Worm (Caenorhabditis elegans) whole organism, late embryonic: ENCODE data around the gene C47A10.16.

Experiments
- K02D7.2 ChIP-seq: sonication (generic microtip); optimal IDR thresholded peaks from 2 replicates; lab custom pipeline; 2017; ENCODE audit warnings: mild to moderate bottlenecking, missing genetic modification characterization, missing compliant biosample characterization
- K09A11.1 ChIP-seq: sonication (generic microtip); optimal IDR thresholded peaks from 2 replicates; lab custom pipeline; 2017; ENCODE audit warnings: antibody characterized with exemption, mild to moderate bottlenecking, missing genetic modification characterization, missing compliant biosample characterization; ENCODE audit not compliant: insufficient read depth
- T23F11.4 ChIP-seq: fragments of 200-800 bp; sonication (Bioruptor generic); optimal IDR thresholded peaks from 2 replicates; lab custom pipeline; 2018; ENCODE audit warnings: mild to moderate bottlenecking, missing genetic modification characterization, missing compliant biosample characterization
- ama-1 ChIP-seq: fragments of 150-350 bp; optimal IDR thresholded peaks from 2 replicates; lab custom pipeline; 2014
- ceh-14 ChIP-seq: sonication (generic microtip); optimal IDR thresholded peaks from 2 replicates; lab custom pipeline; 2016; ENCODE audit warnings: missing genotype, missing genetic modification characterization, missing compliant biosample characterization
- ceh-18 ChIP-seq: sonication (generic microtip); optimal IDR thresholded peaks from 2 replicates; lab custom pipeline; 2016; ENCODE audit warnings: missing genetic modification characterization, missing compliant biosample characterization
- ceh-30 ChIP-seq: fragments of 150-350 bp; optimal IDR thresholded peaks from 2 replicates; lab custom pipeline; 2014; ENCODE audit warnings: missing biosample characterization, missing genetic modification characterization
- ceh-48 ChIP-seq: sonication (generic microtip); optimal IDR thresholded peaks from 2 replicates; lab custom pipeline; 2016; ENCODE audit warnings: missing genetic modification characterization, inconsistent platforms, missing compliant biosample characterization
- dve-1 ChIP-seq: sonication (generic microtip); optimal IDR thresholded peaks from 2 replicates; lab custom pipeline; 2017; ENCODE audit warnings: antibody characterized with exemption, mild to moderate bottlenecking, missing genetic modification characterization, missing compliant biosample characterization
- elt-2 ChIP-seq: sonication (generic microtip); optimal IDR thresholded peaks from 2 replicates; lab custom pipeline; 2016; ENCODE audit warnings: missing genetic modification reagents, missing genetic modification characterization, missing compliant biosample characterization
- ets-4 ChIP-seq: sonication (generic microtip); optimal IDR thresholded peaks from 2 replicates; lab custom pipeline; 2016; ENCODE audit warnings: missing genetic modification characterization, missing compliant biosample characterization
- fax-1 ChIP-seq: sonication (generic microtip); optimal IDR thresholded peaks from 2 replicates; lab custom pipeline; 2016; ENCODE audit warnings: missing genotype, missing genetic modification characterization, missing compliant biosample characterization
- gmeb-2 ChIP-seq: sonication (generic microtip); optimal IDR thresholded peaks from 2 replicates; lab custom pipeline; 2016; ENCODE audit warnings: missing genetic modification characterization, inconsistent platforms, missing compliant biosample characterization
- hlh-13 ChIP-seq: fragments of 200-800 bp; sonication (Bioruptor generic); optimal IDR thresholded peaks from 2 replicates; lab custom pipeline; 2018; ENCODE audit warnings: mild to moderate bottlenecking, missing genetic modification characterization, missing compliant biosample characterization
- hlh-15 ChIP-seq: sonication (generic microtip); optimal IDR thresholded peaks from 2 replicates; lab custom pipeline; 2016; ENCODE audit warnings: missing genetic modification characterization, missing compliant biosample characterization
- nhr-11 ChIP-seq: fragments of 150-350 bp; optimal IDR thresholded peaks from 2 replicates; lab custom pipeline; 2014; ENCODE audit warnings: missing biosample characterization, missing genetic modification characterization
- npax-4 ChIP-seq: sonication (generic microtip); optimal IDR thresholded peaks from 2 replicates; lab custom pipeline; 2016; ENCODE audit warnings: missing genetic modification characterization, missing compliant biosample characterization
- odd-2 ChIP-seq: sonication (generic microtip); optimal IDR thresholded peaks from 2 replicates; lab custom pipeline; 2017; ENCODE audit warnings: antibody characterized with exemption, mild to moderate bottlenecking, missing genetic modification characterization, missing compliant biosample characterization
- pha-2 ChIP-seq: sonication (generic microtip); optimal IDR thresholded peaks from 2 replicates; lab custom pipeline; 2017; ENCODE audit warnings: mild to moderate bottlenecking, missing genetic modification characterization, missing compliant biosample characterization
- sdc-2 ChIP-seq: sonication (generic microtip); optimal IDR thresholded peaks from 2 replicates; lab custom pipeline; 2016; ENCODE audit warnings: missing genotype, missing genetic modification characterization, missing compliant biosample characterization
- syd-9 ChIP-seq: sonication (generic microtip); optimal IDR thresholded peaks from 2 replicates; lab custom pipeline; 2016; ENCODE audit warnings: mild to moderate bottlenecking, missing genetic modification characterization, moderate library complexity, missing compliant biosample characterization
- unc-3 ChIP-seq, 2 experiments: fragments of 200-800 bp in 1 of 2; sonication (Bioruptor generic) in 1 of 2; sonication (generic microtip) in 1 of 2; conservative IDR thresholded peaks in 1 of 2; optimal IDR thresholded peaks in 1 of 2; 2 replicates each; pipeline versions ENCODE4 v1.3.6 to Lab custom; 2016 to 2022; ENCODE audit warnings: missing compliant biosample characterization in 2 of 2, missing genetic modification characterization in 2 of 2, missing genetic modification reagents in 1 of 2
- unc-42 ChIP-seq: sonication (generic microtip); optimal IDR thresholded peaks from 2 replicates; lab custom pipeline; 2016; ENCODE audit warnings: missing genotype, missing genetic modification characterization, missing compliant biosample characterization
- unc-55 ChIP-seq: sonication (generic microtip); optimal IDR thresholded peaks from 2 replicates; lab custom pipeline; 2017; ENCODE audit warnings: missing biosample characterization, missing genetic modification reagents, missing genetic modification characterization

The C47A10.16 gene

ce11 chrV:17746959-17747358 is 18.0 kb downstream of the C47A10.16 start, which contains the start of gene twk-36:
TSS of gene twk-36 (minus strand) at chrV:17747059.
- TF ChIP-seq hlh-13 (no peak), K09A11.1 (tag; lab: Kevin White, UChicago) (no peak), unc-42 (tag; lab: Kevin White, UChicago) (no peak), fax-1 (tag; lab: Kevin White, UChicago) (no peak), unc-3 (GFP tag; conservative IDR thresholded peaks at IDR 0.05; lab: Robert Waterston, UW) (no peak), unc-3 (tag; optimal IDR thresholded peaks at IDR 0.05; lab: Kevin White, UChicago) (no peak), odd-2 (no peak)
- TF ChIP-seq, all 69 proteins: peak for 0

ce11 chrV:17743802-17744201 is 21.2 kb downstream of the C47A10.16 start:
- TF ChIP-seq dve-1 (tag; lab: Kevin White, UChicago) (peak; percentile 83), K09A11.1 (tag; lab: Kevin White, UChicago) (no peak)

- no peak for TF ChIP-seq ama-1 (lab: Kevin White, UChicago)
- no peak for TF ChIP-seq ceh-14
- no peak for TF ChIP-seq ceh-30 (tag; lab: Kevin White, UChicago)
- no peak for TF ChIP-seq syd-9 (tag; lab: Kevin White, UChicago)
- no peak for TF ChIP-seq T23F11.4
- TF ChIP-seq, all 69 proteins: peak for 0
These were observed 25.2 kb downstream of the C47A10.16 start, which contains the start of gene cutl-4 for ce11 chrV:17739801-17740200. TSS of gene cutl-4 (minus strand) at chrV:17739901.

ce11 chrV:17732516-17732915 is 32.5 kb downstream of the C47A10.16 start, which contains the start of gene twk-42:
TSS of gene twk-42 (minus strand) at chrV:17732616.
- TF ChIP-seq fax-1 (tag; lab: Kevin White, UChicago) (no peak), npax-4 (tag; lab: Kevin White, UChicago) (no peak), T23F11.4 (no peak), pha-2 (no peak)

ce11 chrV:17728757-17729156 is 36.2 kb downstream of the C47A10.16 start:
- no peak for TF ChIP-seq gmeb-2 (tag; lab: Kevin White, UChicago)
- no peak for TF ChIP-seq hlh-15
- TF ChIP-seq nhr-11, result no peak
- peak; percentile 75 for TF ChIP-seq unc-55 (GFP tag; lab: Kevin White, UChicago)
- TF ChIP-seq ceh-18 (tag; lab: Kevin White, UChicago), result peak; percentile 29
- no peak for TF ChIP-seq K02D7.2
- TF ChIP-seq sdc-2, result no peak
- no peak for TF ChIP-seq ets-4 (tag; lab: Kevin White, UChicago)
- TF ChIP-seq hlh-13, result no peak
- no peak for TF ChIP-seq ama-1 (lab: Kevin White, UChicago)

ce11 chrV:17728336-17728735 is 36.6 kb downstream of the C47A10.16 start:
- TF ChIP-seq dve-1 (tag; lab: Kevin White, UChicago) (peak; percentile 84), ceh-48 (tag; lab: Kevin White, UChicago) (no peak)

ce11 chrV:17724704-17725103 is 40.3 kb downstream of the C47A10.16 start, which contains the start of gene fat-5:
TSS of gene fat-5 (plus strand) at chrV:17725004.
- no peak for TF ChIP-seq unc-3 (GFP tag; conservative IDR thresholded peaks at IDR 0.05; lab: Robert Waterston, UW)
- TF ChIP-seq unc-3 (tag; optimal IDR thresholded peaks at IDR 0.05; lab: Kevin White, UChicago), result no peak
- no peak for TF ChIP-seq elt-2 (tag; lab: Kevin White, UChicago)
- TF ChIP-seq, all 69 proteins: peak for 0

ce11 chrV:17723142-17723781 is 41.7 kb downstream of the C47A10.16 start:
- no peak for TF ChIP-seq nhr-11
- peak; percentile 18 for TF ChIP-seq elt-2 (tag; lab: Kevin White, UChicago)
- TF ChIP-seq, all 69 proteins: peak for 1
